Fruit fly (Drosophila melanogaster) S2 (cell line): Measurements from ENCODE around the gene CG3769.

Experiments
- CG8478 ChIP-seq: fragments of >200 bp; optimal IDR thresholded peaks from 2 replicates; lab custom pipeline; 2018
- CTCF ChIP-seq, 2 experiments: fragments of >200 bp; optimal IDR thresholded peaks; 2 replicates each; lab custom pipeline; 2018

DNA sequence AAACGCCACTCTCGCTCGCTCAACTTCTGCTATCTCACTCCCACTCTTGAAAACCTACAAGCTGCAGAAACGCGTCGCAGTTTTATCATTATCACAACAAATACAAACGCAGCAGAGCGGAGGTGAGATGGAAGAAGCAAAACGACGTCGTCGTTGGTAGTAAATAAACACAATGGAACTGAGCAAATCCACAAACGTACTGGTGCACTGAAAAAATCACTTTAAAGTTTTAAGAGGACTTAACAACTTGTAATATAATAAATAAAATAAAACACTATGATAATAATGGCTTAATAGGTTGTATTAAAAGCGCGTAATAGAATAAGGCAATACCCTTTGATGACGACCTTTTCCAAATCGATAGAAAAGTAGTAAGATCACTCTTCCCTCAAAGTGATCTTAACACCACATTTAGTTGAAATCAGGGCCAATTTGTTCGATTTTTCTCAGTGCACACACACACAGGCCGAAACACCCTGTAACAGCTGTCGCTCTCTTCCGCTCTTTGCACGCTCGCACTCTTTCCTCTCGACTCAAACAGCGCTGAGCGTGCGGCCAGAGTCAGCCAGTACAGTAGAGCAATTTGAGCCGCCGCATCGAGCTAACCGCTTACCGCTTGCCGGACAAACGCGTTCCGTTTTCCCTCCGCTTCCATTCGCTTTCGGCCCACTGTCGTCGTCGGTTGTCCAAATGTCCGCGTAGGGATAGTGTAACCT is 14.2 kb downstream of the CG3769 start:
- TF ChIP-seq CTCF (optimal IDR thresholded peaks at IDR 0.05; lab: Kevin White, UChicago) (no peak), CG8478 (lab: Kevin White, UChicago) (no peak)
